Worm (Caenorhabditis elegans) whole organism, L1 larva: ENCODE results near the gene D1069.3.

ENCODE experiments used
- C16A3.4 ChIP-seq: fragments of 150-350 bp; optimal IDR thresholded peaks from 2 replicates; lab custom pipeline; 2014; ENCODE audit warnings: missing biosample characterization, missing genetic modification characterization
- aha-1 ChIP-seq: fragments of 150-350 bp; optimal IDR thresholded peaks from 2 replicates; lab custom pipeline; 2014; ENCODE audit warnings: missing biosample characterization, missing genetic modification characterization
- ama-1 ChIP-seq: fragments of 150-350 bp; optimal IDR thresholded peaks from 2 replicates; lab custom pipeline; 2014
- blmp-1 ChIP-seq: fragments of 150-350 bp; optimal IDR thresholded peaks from 2 replicates; lab custom pipeline; 2014; ENCODE audit warnings: missing biosample characterization, missing genetic modification characterization
- ceh-63 ChIP-seq: fragments of 200-800 bp; sonication (Bioruptor generic); optimal IDR thresholded peaks from 2 replicates; lab custom pipeline; 2018; ENCODE audit warnings: mild to moderate bottlenecking, missing genetic modification characterization, missing compliant biosample characterization
- ceh-82 ChIP-seq, 3 experiments: fragments of 150-350 bp in 1 of 3; sonication (generic microtip) in 2 of 3; optimal IDR thresholded peaks; 2 replicates each; lab custom pipeline; 2014 to 2017; ENCODE audit warnings: missing biosample characterization in 3 of 3, missing genetic modification characterization in 3 of 3
- ceh-90 ChIP-seq: sonication (generic microtip); optimal IDR thresholded peaks from 2 replicates; lab custom pipeline; 2016; ENCODE audit warnings: missing genetic modification characterization, missing compliant biosample characterization
- ces-1 ChIP-seq: fragments of 150-350 bp; optimal IDR thresholded peaks from 2 replicates; lab custom pipeline; 2014; ENCODE audit warnings: missing biosample characterization, missing genetic modification reagents, missing genetic modification characterization
- dpl-1 ChIP-seq, 3 experiments: fragments of 150-350 bp in 2 of 3; sonication (generic microtip) in 1 of 3; optimal IDR thresholded peaks; 2 replicates each; lab custom pipeline; 2014 to 2017; ENCODE audit warnings: missing biosample characterization in 3 of 3, missing genetic modification characterization in 3 of 3, missing genetic modification reagents in 3 of 3
- dsc-1 ChIP-seq: sonication (generic microtip); optimal IDR thresholded peaks from 2 replicates; lab custom pipeline; 2016; ENCODE audit warnings: mild to moderate bottlenecking, missing genetic modification characterization, missing compliant biosample characterization
- efl-1 ChIP-seq, 4 experiments: fragments of 150-350 bp; optimal IDR thresholded peaks in 3 of 4; peaks in 1 of 4; 1 replicate in 1 of 4; 2 replicates in 3 of 4; lab custom pipeline; 2014; ENCODE audit warnings: missing biosample characterization in 2 of 4, missing genetic modification characterization in 2 of 4, missing genetic modification reagents in 2 of 4
- efl-3 ChIP-seq: fragments of 200-800 bp; sonication (Bioruptor generic); optimal IDR thresholded peaks from 2 replicates; lab custom pipeline; 2018; ENCODE audit warnings: mild to moderate bottlenecking, missing genetic modification characterization, missing compliant biosample characterization
- egl-13 ChIP-seq: sonication (generic microtip); optimal IDR thresholded peaks from 2 replicates; lab custom pipeline; 2016; ENCODE audit warnings: missing genotype, missing genetic modification reagents, missing genetic modification characterization, missing compliant biosample characterization
- egl-27 ChIP-seq, 2 experiments: fragments of 150-350 bp in 1 of 2; sonication (generic microtip); optimal IDR thresholded peaks; 3 replicates each; lab custom pipeline; 2017 to 2018; ENCODE audit warnings: missing biosample characterization in 2 of 2, missing genetic modification characterization in 2 of 2, missing genetic modification reagents in 2 of 2
- elt-2 ChIP-seq: sonication (generic microtip); optimal IDR thresholded peaks from 2 replicates; lab custom pipeline; 2016; ENCODE audit warnings: missing genetic modification characterization, mild to moderate bottlenecking, inconsistent platforms, missing compliant biosample characterization, missing genetic modification reagents
- elt-3 ChIP-seq, 6 experiments: fragments of 150-350 bp in 1 of 6; sonication (generic microtip); optimal IDR thresholded peaks; 2 replicates each; lab custom pipeline; 2017 to 2018; ENCODE audit warnings: missing biosample characterization in 6 of 6, missing genetic modification characterization in 6 of 6, inconsistent platforms in 1 of 6
- ets-5 ChIP-seq: fragments of 200-800 bp; sonication (Bioruptor generic); IDR thresholded peaks from 2 replicates; pipeline ENCODE4 v1.3.6; 2022; ENCODE audit warnings: missing genetic modification characterization, missing compliant biosample characterization
- fkh-8 ChIP-seq: sonication (generic microtip); optimal IDR thresholded peaks from 2 replicates; lab custom pipeline; 2016; ENCODE audit warnings: mild to moderate bottlenecking, missing genetic modification characterization, missing compliant biosample characterization
- hlh-17 ChIP-seq: fragments of 200-800 bp; sonication (Bioruptor generic); optimal IDR thresholded peaks from 2 replicates; lab custom pipeline; 2018; ENCODE audit warnings: missing genetic modification characterization, mild to moderate bottlenecking, missing compliant biosample characterization, moderate library complexity, borderline replicate concordance
- hpl-2 ChIP-seq: fragments of 150-350 bp; optimal IDR thresholded peaks from 2 replicates; lab custom pipeline; 2014; ENCODE audit warnings: missing biosample characterization, missing genetic modification reagents, missing genetic modification characterization
- irx-1 ChIP-seq: sonication (generic microtip); optimal IDR thresholded peaks from 2 replicates; lab custom pipeline; 2016; ENCODE audit warnings: missing genetic modification characterization, missing compliant biosample characterization
- isw-1 ChIP-seq: fragments of 200-800 bp; sonication (Bioruptor generic); IDR thresholded peaks from 2 replicates; pipeline ENCODE4 v1.3.6; 2022; ENCODE audit warnings: missing genetic modification characterization, missing compliant biosample characterization
- jun-1 ChIP-seq: fragments of 150-350 bp; optimal IDR thresholded peaks from 2 replicates; lab custom pipeline; 2014; ENCODE audit warnings: missing biosample characterization, missing genetic modification reagents, missing genetic modification characterization
- lin-13 ChIP-seq: fragments of 150-350 bp; optimal IDR thresholded peaks from 2 replicates; lab custom pipeline; 2014; ENCODE audit warnings: missing biosample characterization, missing genetic modification reagents, missing genetic modification characterization
- lin-15B ChIP-seq: fragments of 150-350 bp; sonication (generic microtip); optimal IDR thresholded peaks from 3 replicates; lab custom pipeline; 2014; ENCODE audit warnings: missing biosample characterization, missing genetic modification characterization
- lsy-2 ChIP-seq, 2 experiments: fragments of 150-350 bp; optimal IDR thresholded peaks; 2 replicates each; lab custom pipeline; 2014; ENCODE audit warnings: missing biosample characterization in 2 of 2, missing genetic modification characterization in 2 of 2
- mab-9 ChIP-seq: fragments of 200-800 bp; sonication (Bioruptor generic); IDR thresholded peaks from 2 replicates; pipeline ENCODE4 v1.3.6; 2022; ENCODE audit warnings: missing genetic modification reagents, missing genetic modification characterization, missing compliant biosample characterization
- mef-2 ChIP-seq: fragments of 150-350 bp; optimal IDR thresholded peaks from 2 replicates; lab custom pipeline; 2014; ENCODE audit warnings: missing biosample characterization, missing genetic modification characterization
- nhr-12 ChIP-seq: sonication (generic microtip); optimal IDR thresholded peaks from 2 replicates; lab custom pipeline; 2017; ENCODE audit warnings: missing biosample characterization, missing genetic modification characterization
- nhr-19 ChIP-seq: fragments of 200-800 bp; sonication (Bioruptor generic); conservative IDR thresholded peaks from 2 replicates; pipeline ENCODE4 v1.3.6; 2022; ENCODE audit warnings: missing genetic modification characterization, missing compliant biosample characterization
- nhr-237 ChIP-seq: fragments of 150-350 bp; optimal IDR thresholded peaks from 2 replicates; lab custom pipeline; 2014; ENCODE audit warnings: missing biosample characterization, missing genetic modification characterization
- nhr-28 ChIP-seq: fragments of 150-350 bp; optimal IDR thresholded peaks from 2 replicates; lab custom pipeline; 2014; ENCODE audit warnings: missing biosample characterization, missing genetic modification characterization
- nhr-47 ChIP-seq: sonication (generic microtip); optimal IDR thresholded peaks from 2 replicates; lab custom pipeline; 2016; ENCODE audit warnings: mild to moderate bottlenecking, missing genetic modification characterization, moderate library complexity, missing compliant biosample characterization
- nhr-71 ChIP-seq: sonication (generic microtip); optimal IDR thresholded peaks from 2 replicates; lab custom pipeline; 2016; ENCODE audit warnings: mild to moderate bottlenecking, missing genetic modification characterization, moderate library complexity, missing compliant biosample characterization
- nhr-77 ChIP-seq: fragments of 150-350 bp; optimal IDR thresholded peaks from 2 replicates; lab custom pipeline; 2014; ENCODE audit warnings: missing biosample characterization, missing genetic modification characterization
- nhr-84 ChIP-seq: sonication (generic microtip); optimal IDR thresholded peaks from 2 replicates; lab custom pipeline; 2017; ENCODE audit warnings: missing biosample characterization, missing genetic modification characterization
- nhr-85 ChIP-seq: sonication (generic microtip); peaks from one replicate; lab custom pipeline; 2016; ENCODE audit warnings: missing genetic modification characterization, inconsistent platforms, missing compliant biosample characterization
- pag-3 ChIP-seq: sonication (generic microtip); optimal IDR thresholded peaks from 2 replicates; lab custom pipeline; 2017; ENCODE audit warnings: missing genetic modification characterization, mild to moderate bottlenecking, missing compliant biosample characterization, antibody characterized with exemption, borderline replicate concordance; ENCODE audit not compliant: insufficient read depth
- pqm-1 ChIP-seq: sonication (generic microtip); optimal IDR thresholded peaks from 3 replicates; lab custom pipeline; 2017; ENCODE audit warnings: missing biosample characterization, missing genetic modification characterization
- rnt-1 ChIP-seq: sonication (generic microtip); optimal IDR thresholded peaks from 2 replicates; lab custom pipeline; 2016; ENCODE audit warnings: mild to moderate bottlenecking, missing genetic modification characterization, moderate library complexity, missing compliant biosample characterization
- snu-23 ChIP-seq: sonication (generic microtip); optimal IDR thresholded peaks from 2 replicates; lab custom pipeline; 2016; ENCODE audit warnings: missing genetic modification characterization, missing compliant biosample characterization
- sup-37 ChIP-seq: fragments of 200-800 bp; sonication (Bioruptor generic); optimal IDR thresholded peaks from 2 replicates; lab custom pipeline; 2018; ENCODE audit warnings: mild to moderate bottlenecking, missing genetic modification characterization, missing compliant biosample characterization
- swsn-7 ChIP-seq: sonication (generic microtip); optimal IDR thresholded peaks from 2 replicates; lab custom pipeline; 2016; ENCODE audit warnings: missing genetic modification characterization, missing compliant biosample characterization
- unc-130 ChIP-seq: fragments of 150-350 bp; optimal IDR thresholded peaks from 2 replicates; lab custom pipeline; 2017; ENCODE audit warnings: missing biosample characterization, missing genetic modification characterization, inconsistent platforms
- unc-30 ChIP-seq: sonication (generic microtip); optimal IDR thresholded peaks from 2 replicates; lab custom pipeline; 2017; ENCODE audit warnings: missing biosample characterization, missing genetic modification characterization
- unc-62 ChIP-seq: fragments of 150-350 bp; optimal IDR thresholded peaks from 2 replicates; lab custom pipeline; 2014; ENCODE audit warnings: missing biosample characterization, missing genetic modification reagents, missing genetic modification characterization
- unc-98 ChIP-seq: fragments of 200-800 bp; sonication (Bioruptor generic); IDR thresholded peaks from 2 replicates; pipeline ENCODE4 v1.3.6; 2022; ENCODE audit warnings: missing genetic modification characterization, missing compliant biosample characterization
- vab-15 ChIP-seq: sonication (generic microtip); optimal IDR thresholded peaks from 2 replicates; lab custom pipeline; 2017; ENCODE audit warnings: missing genotype, mild to moderate bottlenecking, missing genetic modification characterization, missing compliant biosample characterization
- ztf-11 ChIP-seq, 2 experiments: sonication (generic microtip); optimal IDR thresholded peaks; 2 replicates each; lab custom pipeline; 2016 to 2017; ENCODE audit warnings: missing genetic modification characterization in 2 of 2, missing biosample characterization in 1 of 2, missing compliant biosample characterization in 1 of 2

The D1069.3 gene

ce11 chrII:319459-319858 is 28.2 kb downstream of the D1069.3 start, which contains the start of gene far-7 (continued):
- TF ChIP-seq nhr-71: peak; percentile 15
- TF ChIP-seq elt-3 (tag; optimal IDR thresholded peaks at IDR 0.05; lab: Kevin White, UChicago): peak in 2 of 6 experiments; percentile 16 to 50
- TF ChIP-seq aha-1 (tag; lab: Kevin White, UChicago): no peak
- no peak for TF ChIP-seq efl-3
- no peak for TF ChIP-seq lin-15B (tag; lab: Kevin White, UChicago)
- no peak for TF ChIP-seq nhr-237
- TF ChIP-seq lsy-2 (tag; optimal IDR thresholded peaks at IDR 0.05; lab: Kevin White, UChicago): no peak
- TF ChIP-seq nhr-77 (tag; lab: Kevin White, UChicago): no peak
- no peak for TF ChIP-seq hlh-17 (GFP tag; lab: Kevin White, UChicago)
- TF ChIP-seq nhr-47 (tag; lab: Kevin White, UChicago): no peak
- TF ChIP-seq lin-13: no peak
- no peak for TF ChIP-seq ceh-63 (GFP tag; lab: Kevin White, UChicago)
- TF ChIP-seq efl-1 (optimal IDR thresholded peaks at IDR 0.05; lab: Kevin White, UChicago): no peak
- peak in 1 of 2 experiments; percentile 12 for TF ChIP-seq efl-1 (GFP tag; optimal IDR thresholded peaks at IDR 0.05 in 1 of 2; lab: Kevin White, UChicago)
- no peak for TF ChIP-seq nhr-12 (tag; lab: Kevin White, UChicago)
- TF ChIP-seq sup-37: no peak
- TF ChIP-seq pqm-1 (tag; lab: Kevin White, UChicago): no peak
- TF ChIP-seq pag-3 (tag; lab: Kevin White, UChicago): no peak
- no peak for TF ChIP-seq dsc-1 (tag; lab: Kevin White, UChicago)
- no peak for TF ChIP-seq unc-98
- TF ChIP-seq jun-1: no peak
- no peak for TF ChIP-seq isw-1 (GFP tag; lab: Robert Waterston, UW)

ce11 chrII:313540-313939 is 34.2 kb downstream of the D1069.3 start:
- no peak for TF ChIP-seq vab-15 (tag; lab: Kevin White, UChicago)
- no peak for TF ChIP-seq nhr-237
- TF ChIP-seq ztf-11 (tag; optimal IDR thresholded peaks at IDR 0.05; lab: Kevin White, UChicago): no peak
- no peak for TF ChIP-seq ets-5 (GFP tag; lab: Robert Waterston, UW)
- TF ChIP-seq mef-2 (tag; lab: Kevin White, UChicago): no peak
- TF ChIP-seq unc-130 (tag; lab: Kevin White, UChicago): no peak
- no peak for TF ChIP-seq ceh-90
- TF ChIP-seq mab-9 (GFP tag; lab: Robert Waterston, UW): no peak
- no peak for TF ChIP-seq isw-1 (GFP tag; lab: Robert Waterston, UW)
- TF ChIP-seq elt-2 (tag; lab: Kevin White, UChicago): peak; percentile 57
- peak; percentile 53 for TF ChIP-seq nhr-85 (tag; lab: Kevin White, UChicago)
- TF ChIP-seq efl-3: no peak
- TF ChIP-seq elt-3 (tag; optimal IDR thresholded peaks at IDR 0.05; lab: Kevin White, UChicago): no peak
- no peak for TF ChIP-seq fkh-8
- no peak for TF ChIP-seq nhr-84
- peak in 1 of 2 experiments; percentile 29 for TF ChIP-seq lsy-2 (tag; optimal IDR thresholded peaks at IDR 0.05; lab: Kevin White, UChicago)
- no peak for TF ChIP-seq unc-62 (GFP tag; lab: Kevin White, UChicago)
- TF ChIP-seq unc-98: no peak
- no peak for TF ChIP-seq ama-1
- no peak for TF ChIP-seq nhr-28 (tag; lab: Kevin White, UChicago)
- TF ChIP-seq dpl-1 (GFP tag; optimal IDR thresholded peaks at IDR 0.05; lab: Kevin White, UChicago): no peak
- TF ChIP-seq nhr-71: peak; percentile 10
- no peak for TF ChIP-seq swsn-7 (tag; lab: Kevin White, UChicago)
- no peak for TF ChIP-seq aha-1 (tag; lab: Kevin White, UChicago)
- TF ChIP-seq blmp-1: peak; percentile 78
- peak in 1 of 2 experiments; percentile 1 for TF ChIP-seq efl-1 (optimal IDR thresholded peaks at IDR 0.05; lab: Kevin White, UChicago)
- TF ChIP-seq efl-1 (GFP tag; optimal IDR thresholded peaks at IDR 0.05 in 1 of 2; lab: Kevin White, UChicago): no peak
- TF ChIP-seq ceh-82 (tag; optimal IDR thresholded peaks at IDR 0.05; lab: Kevin White, UChicago): no peak
- no peak for TF ChIP-seq hlh-17 (GFP tag; lab: Kevin White, UChicago)
- no peak for TF ChIP-seq egl-13
- peak; percentile 14 for TF ChIP-seq snu-23 (GFP tag; lab: Kevin White, UChicago)
- peak; percentile 41 for TF ChIP-seq rnt-1 (tag; lab: Kevin White, UChicago)
- TF ChIP-seq ces-1 (GFP tag; lab: Kevin White, UChicago): no peak
- TF ChIP-seq nhr-19 (GFP tag; lab: Robert Waterston, UW): no peak
- TF ChIP-seq egl-27 (tag; optimal IDR thresholded peaks at IDR 0.05; lab: Kevin White, UChicago): no peak
- no peak for TF ChIP-seq unc-30
- TF ChIP-seq hpl-2 (GFP tag; lab: Kevin White, UChicago): no peak
- no peak for TF ChIP-seq irx-1 (tag; lab: Kevin White, UChicago)
- no peak for TF ChIP-seq nhr-77 (tag; lab: Kevin White, UChicago)
- no peak for TF ChIP-seq C16A3.4
- TF ChIP-seq ceh-63 (GFP tag; lab: Kevin White, UChicago): no peak
- no peak for TF ChIP-seq pag-3 (tag; lab: Kevin White, UChicago)
